Fruit fly (Drosophila melanogaster): ENCODE results near the gene yip2.

Gene yip2

dm6 chr2L:9954696-9955095, 39.6 kb downstream of the yip2 start:
- TF ChIP-seq CG8301 (tag; optimal IDR thresholded peaks at IDR 0.05) (no peak), CG14655 (GFP tag; optimal IDR thresholded peaks at IDR 0.05) (no peak), CG12605 (GFP tag; IDR thresholded peaks at IDR 0.05) (no peak), CG13204 (GFP tag; optimal IDR thresholded peaks at IDR 0.05) (no peak), fd96Ca (GFP tag; IDR thresholded peaks at IDR 0.05) (no peak), gl (tag; optimal IDR thresholded peaks at IDR 0.05) (no peak), CG10348 (GFP tag; IDR thresholded peaks at IDR 0.05) (no peak), CG32121 (GFP tag; IDR thresholded peaks at IDR 0.05) (no peak), rn (GFP tag; IDR thresholded peaks at IDR 0.05) (no peak), Pif1B (GFP tag; optimal IDR thresholded peaks at IDR 0.05) (no peak), CG34367 (tag; optimal IDR thresholded peaks at IDR 0.05) (no peak), CG8159 (tag; optimal IDR thresholded peaks at IDR 0.05) (no peak), Snoo (tag; optimal IDR thresholded peaks at IDR 0.05) (no peak), CG4496 (GFP tag; IDR thresholded peaks at IDR 0.05) (no peak), Pif1A (GFP tag; optimal IDR thresholded peaks at IDR 0.05) (no peak), Ets98B (GFP tag; IDR thresholded peaks at IDR 0.05) (no peak), CG9948 (tag; optimal IDR thresholded peaks at IDR 0.05) (no peak), EcR (GFP tag; optimal IDR thresholded peaks at IDR 0.05) (no peak), CG17806 (tag; optimal IDR thresholded peaks at IDR 0.05) (no peak)

DNA sequence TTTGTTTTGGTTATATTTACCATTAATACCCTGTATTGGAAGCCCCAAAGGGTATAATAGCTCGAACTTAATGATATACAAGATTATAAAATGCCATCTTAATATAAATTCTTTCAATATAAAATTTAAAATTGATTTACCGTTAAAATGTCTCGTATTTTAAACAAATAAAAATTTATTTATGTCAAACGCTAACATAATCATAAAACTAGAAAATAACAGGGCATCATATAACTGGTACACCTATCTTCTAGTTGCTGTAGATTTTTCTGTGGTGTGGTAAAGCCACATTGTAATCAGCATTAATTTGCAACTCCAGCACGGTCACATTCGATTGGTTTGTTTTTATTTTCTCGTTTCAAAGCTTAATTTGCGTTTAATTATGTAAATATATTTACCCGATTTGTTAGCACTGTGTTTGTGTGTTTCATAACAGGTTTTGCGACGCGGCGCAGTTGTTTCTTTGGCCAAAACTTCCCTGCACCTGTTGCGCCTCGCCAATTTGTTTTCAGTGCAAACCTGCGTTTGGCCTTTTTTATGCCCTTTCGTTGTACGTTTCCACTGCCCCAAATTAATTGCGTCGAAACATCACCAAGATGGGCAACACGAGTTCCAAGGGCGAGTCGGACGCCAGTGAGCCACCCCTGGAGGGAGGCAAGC, 42.1 kb downstream of the yip2 start, which contains the start of the genes CG4658 and CG5846:
Gene CG4658, plus strand, starts transcription at position 140 of the 660 bp plus-strand sequence.
Gene CG5846, minus strand, starts transcription at position 245 of the 660 bp plus-strand sequence.
- TF ChIP-seq CG8301 (tag; optimal IDR thresholded peaks at IDR 0.05) (peak; percentile 90), CG32121 (GFP tag; IDR thresholded peaks at IDR 0.05) (peak; percentile 94), D1 (tag; optimal IDR thresholded peaks at IDR 0.05) (no peak), EcR (GFP tag; optimal IDR thresholded peaks at IDR 0.05) (peak; percentile 32), Pif1B (GFP tag; optimal IDR thresholded peaks at IDR 0.05) (no peak), CG17806 (tag; optimal IDR thresholded peaks at IDR 0.05) (peak; percentile 95), CG10348 (GFP tag; IDR thresholded peaks at IDR 0.05) (0 out of 2 replicates have a peak, but pooled peaks have one; percentile 35), Ets98B (GFP tag; IDR thresholded peaks at IDR 0.05) (peak; percentile 89), fd96Ca (GFP tag; IDR thresholded peaks at IDR 0.05) (no peak), CG8159 (tag; optimal IDR thresholded peaks at IDR 0.05) (peak; percentile 95), CG9948 (tag; optimal IDR thresholded peaks at IDR 0.05) (peak; percentile 94), Pif1A (GFP tag; optimal IDR thresholded peaks at IDR 0.05) (no peak), rn (GFP tag; IDR thresholded peaks at IDR 0.05) (peak; percentile 91), gl (tag; optimal IDR thresholded peaks at IDR 0.05) (peak; percentile 63), CG13204 (GFP tag; optimal IDR thresholded peaks at IDR 0.05) (no peak), CG15710 (tag; optimal IDR thresholded peaks at IDR 0.05) (peak; percentile 90), CG34367 (tag; optimal IDR thresholded peaks at IDR 0.05) (peak; percentile 89), CG4496 (GFP tag; IDR thresholded peaks at IDR 0.05) (peak; percentile 94), CG12605 (GFP tag; IDR thresholded peaks at IDR 0.05) (peak; percentile 91), Snoo (tag; optimal IDR thresholded peaks at IDR 0.05) (peak; percentile 87), CG14655 (GFP tag; optimal IDR thresholded peaks at IDR 0.05) (no peak)

DNA sequence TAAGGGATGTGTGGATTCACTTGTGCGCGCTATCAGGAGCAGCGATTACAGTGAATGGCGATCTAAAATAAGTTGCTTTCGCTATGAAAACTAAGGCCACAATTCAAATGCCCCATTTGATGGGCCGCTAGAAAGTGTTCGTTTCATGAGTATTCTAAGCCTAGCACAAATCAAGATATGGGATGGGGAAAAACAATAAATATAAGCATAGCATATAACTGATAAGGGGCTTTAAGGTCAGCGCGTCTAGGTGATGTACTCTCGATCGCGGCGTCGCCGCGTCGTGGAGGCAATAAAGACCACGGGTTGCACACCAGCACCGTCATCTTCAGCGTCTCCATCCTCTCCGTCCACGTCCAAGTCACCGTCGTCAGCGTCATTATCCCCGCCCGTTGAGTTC, 45.7 kb downstream of the yip2 start:
- TF ChIP-seq CG14655 (GFP tag; optimal IDR thresholded peaks at IDR 0.05) = no peak
- TF ChIP-seq gl (tag; optimal IDR thresholded peaks at IDR 0.05) = no peak
- peak; percentile 47 for TF ChIP-seq EcR (GFP tag; optimal IDR thresholded peaks at IDR 0.05)
- TF ChIP-seq CG13204 (GFP tag; optimal IDR thresholded peaks at IDR 0.05) = no peak
- TF ChIP-seq CG9948 (tag; optimal IDR thresholded peaks at IDR 0.05) = no peak
- no peak for TF ChIP-seq CG10348 (GFP tag; IDR thresholded peaks at IDR 0.05)

DNA sequence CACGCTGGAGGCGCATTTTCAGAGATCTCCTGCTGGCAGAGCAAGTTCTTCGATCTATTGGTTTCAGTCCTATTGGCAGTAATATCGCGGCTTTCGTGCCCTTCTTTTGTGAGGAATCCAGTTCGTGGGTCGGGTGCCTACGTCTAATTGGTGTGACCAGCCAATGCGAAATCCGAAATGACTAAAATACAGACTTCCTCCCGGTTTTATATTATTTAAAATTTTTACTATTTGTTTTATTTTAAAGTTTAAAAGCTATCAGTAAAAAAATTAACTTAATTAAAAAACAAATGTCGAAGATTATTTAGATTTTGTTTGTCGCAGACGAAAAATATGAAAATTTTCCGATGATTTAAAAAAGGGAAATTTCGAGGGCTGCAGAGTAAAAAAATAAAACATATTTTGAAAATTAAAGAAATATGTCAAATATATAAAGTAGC, 48.6 kb downstream of the yip2 start, which contains the start of gene CG5850:
Gene CG5850, minus strand, starts transcription at position 347 of the 440 bp plus-strand sequence.
- TF ChIP-seq CG17806 (tag; optimal IDR thresholded peaks at IDR 0.05) (peak; percentile 0), CG8159 (tag; optimal IDR thresholded peaks at IDR 0.05) (peak; percentile 7), Pif1A (GFP tag; optimal IDR thresholded peaks at IDR 0.05) (no peak)
